Worm (Caenorhabditis elegans) whole organism, L2 larva: ENCODE data around the gene F38E1.6.

Experiments used
- alr-1 ChIP-seq: fragments of 150-350 bp; optimal IDR thresholded peaks from 2 replicates; lab custom pipeline; 2014; ENCODE audit warnings: missing biosample characterization, missing genetic modification characterization
- ama-1 ChIP-seq: fragments of 150-350 bp; optimal IDR thresholded peaks from 2 replicates; lab custom pipeline; 2018; ENCODE audit warnings: inconsistent platforms
- blmp-1 ChIP-seq: sonication (generic microtip); optimal IDR thresholded peaks from 2 replicates; lab custom pipeline; 2017; ENCODE audit warnings: missing genetic modification characterization, mild to moderate bottlenecking, missing compliant biosample characterization, antibody characterized with exemption, moderate library complexity; ENCODE audit not compliant: insufficient read depth
- crh-2 ChIP-seq: sonication (generic microtip); optimal IDR thresholded peaks from 2 replicates; lab custom pipeline; 2017; ENCODE audit warnings: missing biosample characterization, missing genetic modification characterization
- elt-3 ChIP-seq: sonication (generic microtip); optimal IDR thresholded peaks from 2 replicates; lab custom pipeline; 2017; ENCODE audit warnings: missing biosample characterization, missing genetic modification characterization
- fos-1 ChIP-seq: fragments of 150-350 bp; optimal IDR thresholded peaks from 2 replicates; lab custom pipeline; 2014; ENCODE audit warnings: missing biosample characterization, missing genetic modification characterization
- lsy-2 ChIP-seq, 2 experiments: fragments of 150-350 bp in 1 of 2; sonication (generic microtip) in 1 of 2; optimal IDR thresholded peaks; 2 replicates each; lab custom pipeline; 2014 to 2017; ENCODE audit warnings: missing biosample characterization in 2 of 2, missing genetic modification characterization in 2 of 2
- mab-5 ChIP-seq: fragments of 150-350 bp; optimal IDR thresholded peaks from 2 replicates; lab custom pipeline; 2014; ENCODE audit warnings: missing biosample characterization, missing genetic modification characterization
- skn-1 ChIP-seq: sonication (generic microtip); optimal IDR thresholded peaks from 2 replicates; lab custom pipeline; 2017; ENCODE audit warnings: missing biosample characterization, missing genetic modification characterization
- unc-39 ChIP-seq: fragments of 150-350 bp; optimal IDR thresholded peaks from 2 replicates; lab custom pipeline; 2014; ENCODE audit warnings: missing biosample characterization, missing genetic modification characterization
- unc-62 ChIP-seq: fragments of 150-350 bp; optimal IDR thresholded peaks from 2 replicates; lab custom pipeline; 2014; ENCODE audit warnings: missing biosample characterization, missing genetic modification reagents, missing genetic modification characterization
- ztf-1 ChIP-seq: fragments of 200-800 bp; sonication (Bioruptor generic); conservative IDR thresholded peaks from 2 replicates; pipeline ENCODE4 v1.3.6; 2022; ENCODE audit warnings: missing genetic modification characterization, missing compliant biosample characterization

ce11 chrV:8357756-8358155 is 2.1 kb upstream of the F38E1.6 start:
- no peak for TF ChIP-seq elt-3 (tag; lab: Kevin White, UChicago)
- no peak for TF ChIP-seq ztf-1
- no peak for TF ChIP-seq fos-1
- no peak for TF ChIP-seq lsy-2 (tag; optimal IDR thresholded peaks at IDR 0.05; lab: Kevin White, UChicago)
- no peak for TF ChIP-seq ama-1 (lab: Kevin White, UChicago)
- TF ChIP-seq crh-2 (tag; lab: Kevin White, UChicago), result no peak
- TF ChIP-seq unc-62 (GFP tag; lab: Kevin White, UChicago), result no peak
- no peak for TF ChIP-seq alr-1
- TF ChIP-seq skn-1 (tag; lab: Kevin White, UChicago), result no peak
- no peak for TF ChIP-seq blmp-1 (tag; lab: Kevin White, UChicago)
- TF ChIP-seq unc-39 (tag; lab: Kevin White, UChicago), result no peak
- TF ChIP-seq mab-5 (tag; lab: Kevin White, UChicago), result no peak
